Worm (Caenorhabditis elegans): Measurements from ENCODE around the gene W06A7.4.

DNA sequence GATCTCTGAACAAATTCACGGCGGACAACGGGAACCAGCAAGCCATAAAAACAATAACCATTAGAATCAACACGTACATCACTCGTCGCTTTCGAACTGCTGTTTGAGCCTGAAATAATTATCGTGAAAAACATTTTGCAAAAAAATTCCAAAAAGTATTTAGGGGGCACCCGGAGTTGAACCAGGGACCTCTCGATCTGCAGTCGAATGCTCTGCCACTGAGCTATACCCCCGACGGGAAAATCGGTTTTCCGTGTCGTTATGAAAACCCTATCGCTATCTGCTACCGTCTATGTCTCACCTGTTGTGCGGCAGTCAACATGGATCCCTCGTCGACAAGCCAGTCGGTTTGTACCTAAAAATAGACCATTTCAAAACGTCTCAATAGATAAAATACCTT lies 31.4 kb downstream of the W06A7.4 start:
- TF ChIP-seq elt-3 (tag; optimal IDR thresholded peaks at IDR 0.05) = no peak
- TF ChIP-seq nhr-23 (tag; optimal IDR thresholded peaks at IDR 0.05) = no peak
- TF ChIP-seq unc-55 (GFP tag; optimal IDR thresholded peaks at IDR 0.05) = peak; percentile 17
- TF ChIP-seq ztf-4 (tag; optimal IDR thresholded peaks at IDR 0.05) = no peak
- TF ChIP-seq snpc-4 (tag; optimal IDR thresholded peaks at IDR 0.05) = peak; percentile 58
- no peak for TF ChIP-seq skn-1 (tag; optimal IDR thresholded peaks at IDR 0.05)
